Worm (Caenorhabditis elegans) whole organism, young adult: ENCODE data around the gene eif-3.F.

ENCODE experiments used
- B0019.2 ChIP-seq: fragments of 200-800 bp; sonication (Bioruptor generic); conservative IDR thresholded peaks from 2 replicates; pipeline ENCODE4 v1.3.6; 2022; ENCODE audit warnings: missing genetic modification reagents, missing genetic modification characterization, missing compliant biosample characterization
- B0261.1 ChIP-seq: sonication (generic microtip); optimal IDR thresholded peaks from 2 replicates; lab custom pipeline; 2016; ENCODE audit warnings: mild to moderate bottlenecking, missing genetic modification characterization, moderate library complexity, missing compliant biosample characterization
- C17E4.6 ChIP-seq: fragments of 200-800 bp; sonication (Bioruptor generic); IDR thresholded peaks from 2 replicates; pipeline ENCODE4 v1.3.6; 2022; ENCODE audit warnings: missing genetic modification reagents, missing genetic modification characterization, missing compliant biosample characterization
- F22D6.2 ChIP-seq: sonication (generic microtip); optimal IDR thresholded peaks from 2 replicates; lab custom pipeline; 2016; ENCODE audit warnings: mild to moderate bottlenecking, missing genetic modification characterization, missing compliant biosample characterization
- F23B12.7 ChIP-seq: sonication (generic microtip); optimal IDR thresholded peaks from 2 replicates; lab custom pipeline; 2017; ENCODE audit warnings: missing genetic modification characterization, mild to moderate bottlenecking, missing compliant biosample characterization, antibody characterized with exemption, moderate library complexity; ENCODE audit not compliant: insufficient read depth
- F52B5.7 ChIP-seq: sonication (generic microtip); optimal IDR thresholded peaks from 2 replicates; lab custom pipeline; 2016; ENCODE audit warnings: mild to moderate bottlenecking, missing genetic modification characterization, missing compliant biosample characterization
- F57C9.4 ChIP-seq: sonication (generic microtip); optimal IDR thresholded peaks from 2 replicates; lab custom pipeline; 2017; ENCODE audit warnings: mild to moderate bottlenecking, missing genetic modification characterization, missing compliant biosample characterization
- K12H6.12 ChIP-seq: fragments of 200-800 bp; sonication (Bioruptor generic); optimal IDR thresholded peaks from 2 replicates; lab custom pipeline; 2018; ENCODE audit warnings: mild to moderate bottlenecking, missing genetic modification characterization, missing compliant biosample characterization
- T07F8.4 ChIP-seq: sonication (generic microtip); optimal IDR thresholded peaks from 2 replicates; lab custom pipeline; 2016; ENCODE audit warnings: mild to moderate bottlenecking, missing genetic modification characterization, moderate library complexity, missing compliant biosample characterization
- Y53G8AR.9 ChIP-seq: fragments of 200-800 bp; sonication (Bioruptor generic); conservative IDR thresholded peaks from 2 replicates; pipeline ENCODE4 v1.3.6; 2022; ENCODE audit warnings: missing genetic modification reagents, missing genetic modification characterization, missing compliant biosample characterization
- Y95B8A.8 ChIP-seq: fragments of 200-800 bp; sonication (Bioruptor generic); IDR thresholded peaks from 2 replicates; pipeline ENCODE4 v1.3.6; 2022; ENCODE audit warnings: missing genetic modification reagents, missing genetic modification characterization, missing compliant biosample characterization
- ZK185.1 ChIP-seq: sonication (generic microtip); optimal IDR thresholded peaks from 2 replicates; lab custom pipeline; 2016; ENCODE audit warnings: mild to moderate bottlenecking, missing genetic modification characterization, missing compliant biosample characterization; ENCODE audit not compliant: poor library complexity, severe bottlenecking
- akir-1 ChIP-seq: fragments of 200-800 bp; sonication (Bioruptor generic); optimal IDR thresholded peaks from 2 replicates; lab custom pipeline; 2018; ENCODE audit warnings: mild to moderate bottlenecking, missing genetic modification characterization, moderate library complexity, missing compliant biosample characterization
- aptf-3 ChIP-seq: fragments of 200-800 bp; sonication (Bioruptor generic); IDR thresholded peaks from 2 replicates; pipeline ENCODE4 v1.3.6; 2022; ENCODE audit warnings: missing genetic modification characterization, missing compliant biosample characterization
- atf-7 ChIP-seq: sonication (generic microtip); optimal IDR thresholded peaks from 2 replicates; lab custom pipeline; 2017; ENCODE audit warnings: mild to moderate bottlenecking, missing genetic modification characterization, missing compliant biosample characterization
- attf-3 ChIP-seq: fragments of 200-800 bp; sonication (Bioruptor generic); conservative IDR thresholded peaks from 2 replicates; pipeline ENCODE4 v1.3.6; 2022; ENCODE audit warnings: missing genetic modification reagents, missing genetic modification characterization, missing compliant biosample characterization
- attf-6 ChIP-seq: fragments of 200-800 bp; sonication (Bioruptor generic); IDR thresholded peaks from 2 replicates; pipeline ENCODE4 v1.3.6; 2022; ENCODE audit warnings: missing genetic modification reagents, missing genetic modification characterization, missing compliant biosample characterization
- bed-1 ChIP-seq: fragments of 200-800 bp; sonication (Bioruptor generic); IDR thresholded peaks from 2 replicates; pipeline ENCODE4 v1.3.6; 2022; ENCODE audit warnings: missing genetic modification reagents, missing genetic modification characterization, missing compliant biosample characterization
- cebp-1 ChIP-seq, 2 experiments: fragments of 200-800 bp in 1 of 2; sonication (Bioruptor generic) in 1 of 2; sonication (generic microtip) in 1 of 2; IDR thresholded peaks in 1 of 2; optimal IDR thresholded peaks in 1 of 2; 2 replicates each; pipeline versions ENCODE4 v1.3.6 to Lab custom; 2017 to 2022; ENCODE audit warnings: missing compliant biosample characterization in 2 of 2, missing genetic modification characterization in 2 of 2, mild to moderate bottlenecking in 1 of 2, missing genetic modification reagents in 1 of 2, moderate library complexity in 1 of 2
- ceh-58 ChIP-seq: fragments of 200-800 bp; sonication (Bioruptor generic); IDR thresholded peaks from 2 replicates; pipeline ENCODE4 v1.3.6; 2022; ENCODE audit warnings: missing genetic modification characterization, missing compliant biosample characterization
- ceh-79 ChIP-seq: sonication (generic microtip); optimal IDR thresholded peaks from 2 replicates; lab custom pipeline; 2017; ENCODE audit warnings: mild to moderate bottlenecking, missing genetic modification characterization, missing compliant biosample characterization
- egl-18 ChIP-seq: fragments of 200-800 bp; sonication (Bioruptor generic); IDR thresholded peaks from 2 replicates; pipeline ENCODE4 v1.3.6; 2022; ENCODE audit warnings: missing genetic modification reagents, missing genetic modification characterization, missing compliant biosample characterization
- egl-44 ChIP-seq: fragments of 200-800 bp; sonication (Bioruptor generic); IDR thresholded peaks from 2 replicates; pipeline ENCODE4 v1.3.6; 2022; ENCODE audit warnings: missing genetic modification reagents, missing genetic modification characterization, missing compliant biosample characterization
- egrh-3 ChIP-seq: fragments of 200-800 bp; sonication (Bioruptor generic); IDR thresholded peaks from 2 replicates; pipeline ENCODE4 v1.3.6; 2022; ENCODE audit warnings: missing genetic modification reagents, missing genetic modification characterization, missing compliant biosample characterization
- him-1 ChIP-seq: sonication (generic microtip); optimal IDR thresholded peaks from 2 replicates; lab custom pipeline; 2016; ENCODE audit warnings: missing genotype, missing genetic modification reagents, missing genetic modification characterization, missing compliant biosample characterization
- hlh-26 ChIP-seq: fragments of 200-800 bp; sonication (Bioruptor generic); conservative IDR thresholded peaks from 2 replicates; pipeline ENCODE4 v1.3.6; 2022; ENCODE audit warnings: missing genetic modification reagents, missing genetic modification characterization, missing compliant biosample characterization
- hmg-1.2 ChIP-seq: fragments of 200-800 bp; sonication (Bioruptor generic); IDR thresholded peaks from 2 replicates; pipeline ENCODE4 v1.3.6; 2022; ENCODE audit warnings: missing genetic modification reagents, missing genetic modification characterization, missing compliant biosample characterization
- hrde-1 ChIP-seq: sonication (generic microtip); optimal IDR thresholded peaks from 2 replicates; lab custom pipeline; 2016; ENCODE audit warnings: missing genetic modification characterization, mild to moderate bottlenecking, missing compliant biosample characterization, moderate library complexity, missing genotype, missing genetic modification reagents, borderline replicate concordance
- hsf-1 ChIP-seq: fragments of 200-800 bp; sonication (Bioruptor generic); IDR thresholded peaks from 2 replicates; pipeline ENCODE4 v1.3.6; 2022; ENCODE audit warnings: missing genetic modification reagents, missing genetic modification characterization, missing compliant biosample characterization
- let-526 ChIP-seq: fragments of 200-800 bp; sonication (Bioruptor generic); IDR thresholded peaks from 2 replicates; pipeline ENCODE4 v1.3.6; 2022; ENCODE audit warnings: missing genetic modification reagents, missing genetic modification characterization, missing compliant biosample characterization
- let-607 ChIP-seq, 2 experiments: fragments of 200-800 bp in 1 of 2; sonication (Bioruptor generic) in 1 of 2; sonication (generic microtip) in 1 of 2; optimal IDR thresholded peaks; 2 replicates each; lab custom pipeline; 2016 to 2018; ENCODE audit warnings: mild to moderate bottlenecking in 2 of 2, missing compliant biosample characterization in 2 of 2, missing genetic modification characterization in 2 of 2, moderate library complexity in 2 of 2, missing genotype in 1 of 2
- madf-10 ChIP-seq: sonication (generic microtip); optimal IDR thresholded peaks from 2 replicates; lab custom pipeline; 2016; ENCODE audit warnings: mild to moderate bottlenecking, missing genetic modification characterization, missing compliant biosample characterization
- mes-4 ChIP-seq: sonication (generic microtip); optimal IDR thresholded peaks from 2 replicates; lab custom pipeline; 2016; ENCODE audit warnings: missing genotype, missing genetic modification characterization, missing compliant biosample characterization
- nfya-2 ChIP-seq: fragments of 200-800 bp; sonication (Bioruptor generic); IDR thresholded peaks from 2 replicates; pipeline ENCODE4 v1.3.6; 2022; ENCODE audit warnings: missing genetic modification reagents, missing genetic modification characterization, missing compliant biosample characterization
- nhr-27 ChIP-seq: fragments of 200-800 bp; sonication (Bioruptor generic); optimal IDR thresholded peaks from 2 replicates; lab custom pipeline; 2018; ENCODE audit warnings: mild to moderate bottlenecking, missing genetic modification characterization, moderate library complexity, missing compliant biosample characterization
- nhr-90 ChIP-seq: sonication (generic microtip); optimal IDR thresholded peaks from 2 replicates; lab custom pipeline; 2016; ENCODE audit warnings: missing genotype, mild to moderate bottlenecking, missing genetic modification characterization, missing compliant biosample characterization
- rec-8 ChIP-seq, 2 experiments: sonication (generic microtip); optimal IDR thresholded peaks; 2 replicates each; lab custom pipeline; 2016; ENCODE audit warnings: mild to moderate bottlenecking in 2 of 2, missing genetic modification characterization in 2 of 2, missing genetic modification reagents in 2 of 2, missing genotype in 2 of 2, missing biosample characterization in 1 of 2, missing compliant biosample characterization in 1 of 2, moderate library complexity in 1 of 2
- repo-1 ChIP-seq: sonication (generic microtip); optimal IDR thresholded peaks from 2 replicates; lab custom pipeline; 2017; ENCODE audit warnings: mild to moderate bottlenecking, missing genetic modification characterization, missing compliant biosample characterization
- sea-2 ChIP-seq: fragments of 200-800 bp; sonication (Bioruptor generic); IDR thresholded peaks from 2 replicates; pipeline ENCODE4 v1.3.6; 2022; ENCODE audit warnings: missing genetic modification characterization, missing compliant biosample characterization
- snpc-3.4 ChIP-seq: sonication (generic microtip); optimal IDR thresholded peaks from 2 replicates; lab custom pipeline; 2017; ENCODE audit warnings: missing genetic modification characterization, mild to moderate bottlenecking, missing compliant biosample characterization, antibody characterized with exemption, moderate library complexity, missing genotype, missing genetic modification reagents
- snpc-4 ChIP-seq, 5 experiments: fragments of 150-350 bp in 1 of 5; sonication (generic microtip) in 4 of 5; optimal IDR thresholded peaks; 2 replicates each; lab custom pipeline; 2014 to 2018; ENCODE audit warnings: missing genetic modification characterization in 5 of 5, missing biosample characterization in 3 of 5, antibody characterized with exemption in 2 of 5, mild to moderate bottlenecking in 2 of 5, missing compliant biosample characterization in 2 of 5, missing genotype in 2 of 5, moderate library complexity in 2 of 5, missing genetic modification reagents in 1 of 5
- unc-62 ChIP-seq: fragments of 150-350 bp; optimal IDR thresholded peaks from 2 replicates; lab custom pipeline; 2014; ENCODE audit warnings: missing biosample characterization, missing genetic modification reagents, missing genetic modification characterization
- zim-3 ChIP-seq: sonication (generic microtip); optimal IDR thresholded peaks from 2 replicates; lab custom pipeline; 2017; ENCODE audit warnings: mild to moderate bottlenecking, missing genetic modification characterization, moderate library complexity, missing compliant biosample characterization
- ztf-22 ChIP-seq: fragments of 200-800 bp; sonication (Bioruptor generic); optimal IDR thresholded peaks from 2 replicates; lab custom pipeline; 2018; ENCODE audit warnings: mild to moderate bottlenecking, missing genetic modification characterization, moderate library complexity, missing compliant biosample characterization
- ztf-26 ChIP-seq: sonication (generic microtip); optimal IDR thresholded peaks from 2 replicates; lab custom pipeline; 2017; ENCODE audit warnings: missing genetic modification characterization, missing compliant biosample characterization
- ztf-28 ChIP-seq: fragments of 200-800 bp; sonication (Bioruptor generic); IDR thresholded peaks from 2 replicates; pipeline ENCODE4 v1.3.6; 2022; ENCODE audit warnings: missing genetic modification reagents, missing genetic modification characterization, missing compliant biosample characterization
- ztf-3 ChIP-seq: fragments of 200-800 bp; sonication (Bioruptor generic); optimal IDR thresholded peaks from 2 replicates; lab custom pipeline; 2018; ENCODE audit warnings: mild to moderate bottlenecking, missing genetic modification characterization, missing compliant biosample characterization

The eif-3.F gene

ce11 chrII:9282787-9283186, 48.7 kb upstream of the eif-3.F start (continued):
- TF ChIP-seq snpc-4 (GFP tag; optimal IDR thresholded peaks at IDR 0.05; lab: Kevin White, UChicago) (no peak), snpc-4 (tag; optimal IDR thresholded peaks at IDR 0.05; lab: Kevin White, UChicago) (peak; percentile 59 to 79 (median 70)), egl-44 (GFP tag; lab: Robert Waterston, UW) (0 out of 2 replicates have a peak, but pooled peaks have one; percentile 67), akir-1 (GFP tag; lab: Kevin White, UChicago) (no peak), let-526 (GFP tag; lab: Robert Waterston, UW) (no peak), repo-1 (peak; percentile 65), aptf-3 (GFP tag; lab: Robert Waterston, UW) (no peak), him-1 (no peak), egrh-3 (GFP tag; lab: Robert Waterston, UW) (no peak), sea-2 (no peak), bed-1 (GFP tag; lab: Robert Waterston, UW) (no peak), ztf-28 (no peak), unc-62 (GFP tag; lab: Kevin White, UChicago) (peak; percentile 63), B0261.1 (tag; lab: Kevin White, UChicago) (no peak), hrde-1 (tag; lab: Kevin White, UChicago) (no peak), Y95B8A.8 (GFP tag; lab: Robert Waterston, UW) (peak; percentile 78; the same call in 1 of the 2 replicates), K12H6.12 (peak; percentile 89), madf-10 (tag; lab: Kevin White, UChicago) (peak; percentile 77), ztf-22 (peak; percentile 40), snpc-3.4 (tag; lab: Kevin White, UChicago) (no peak), rec-8 (tag; optimal IDR thresholded peaks at IDR 0.05; lab: Kevin White, UChicago) (no peak), ceh-79 (tag; lab: Kevin White, UChicago) (no peak), B0019.2 (GFP tag; lab: Robert Waterston, UW) (no peak), F22D6.2 (tag; lab: Kevin White, UChicago) (peak; percentile 34), attf-3 (no peak), nhr-27 (tag; lab: Kevin White, UChicago) (no peak), atf-7 (tag; lab: Kevin White, UChicago) (peak; percentile 85), F23B12.7 (tag; lab: Kevin White, UChicago) (no peak), zim-3 (tag; lab: Kevin White, UChicago) (no peak), egl-18 (GFP tag; lab: Robert Waterston, UW) (no peak), hlh-26 (no peak), mes-4 (tag; lab: Kevin White, UChicago) (no peak), ceh-58 (GFP tag; lab: Robert Waterston, UW) (no peak), T07F8.4 (tag; lab: Kevin White, UChicago) (no peak), ztf-26 (tag; lab: Kevin White, UChicago) (peak; percentile 83), Y53G8AR.9 (GFP tag; lab: Robert Waterston, UW) (peak; percentile 81), cebp-1 (GFP tag; IDR thresholded peaks at IDR 0.05; lab: Robert Waterston, UW) (peak; percentile 69), cebp-1 (tag; optimal IDR thresholded peaks at IDR 0.05; lab: Kevin White, UChicago) (peak; percentile 91), attf-6 (GFP tag; lab: Robert Waterston, UW) (no peak), ZK185.1 (tag; lab: Kevin White, UChicago) (peak; percentile 87), let-607 (tag; optimal IDR thresholded peaks at IDR 0.05; lab: Kevin White, UChicago) (peak; percentile 58 to 62), nhr-90 (tag; lab: Kevin White, UChicago) (peak; percentile 50), hmg-1.2 (GFP tag; lab: Robert Waterston, UW) (peak; percentile 88), hsf-1 (no peak), ztf-3 (GFP tag; lab: Kevin White, UChicago) (peak; percentile 28), F52B5.7 (tag; lab: Kevin White, UChicago) (peak; percentile 42), F57C9.4 (tag; lab: Kevin White, UChicago) (no peak), C17E4.6 (no peak), nfya-2 (GFP tag; lab: Robert Waterston, UW) (no peak)
